Fruit fly (Drosophila melanogaster) whole organism, wandering third instar larva: ENCODE measurements around the gene CG5928.
A peak's percentile ranks its signal among the peaks of the same experiment; 100 is the strongest.

Source experiments
- Abd-B ChIP-seq: fragments of >200 bp; optimal IDR thresholded peaks from 2 replicates; lab custom pipeline; 2017; ENCODE audit warnings: missing biosample characterization, missing genetic modification characterization
- CG32264 ChIP-seq: fragments of 200-800 bp; sonication (Bioruptor generic); optimal IDR thresholded peaks from 2 replicates; lab custom pipeline; 2016; ENCODE audit warnings: missing biosample characterization, missing genetic modification characterization
- CG9705 ChIP-seq: fragments of 200-800 bp; sonication (Bioruptor generic); optimal IDR thresholded peaks from 2 replicates; lab custom pipeline; 2018; ENCODE audit warnings: missing biosample characterization, mild to moderate bottlenecking, missing genetic modification characterization
- Dfd ChIP-seq: fragments of >200 bp; optimal IDR thresholded peaks from 2 replicates; lab custom pipeline; 2017; ENCODE audit warnings: missing biosample characterization, missing genetic modification characterization
- Dif ChIP-seq: fragments of 200-275, 200-300 bp; sonication (Bioruptor generic); optimal IDR thresholded peaks from 2 replicates; lab custom pipeline; 2018; ENCODE audit warnings: missing biosample characterization, missing genetic modification characterization; ENCODE audit not compliant: partially characterized antibody
- GATAd ChIP-seq: sonication (Bioruptor generic); optimal IDR thresholded peaks from 2 replicates; lab custom pipeline; 2016; ENCODE audit warnings: missing biosample characterization, missing genetic modification characterization
- HLH106 ChIP-seq: fragments of 200-800 bp; optimal IDR thresholded peaks from 3 replicates; lab custom pipeline; 2019; ENCODE audit warnings: missing biosample characterization, mild to moderate bottlenecking, missing genetic modification characterization, moderate library complexity
- Hnf4 ChIP-seq: fragments of 200-800 bp; sonication (Bioruptor generic); optimal IDR thresholded peaks from 2 replicates; lab custom pipeline; 2016; ENCODE audit warnings: missing biosample characterization, mild to moderate bottlenecking, missing genetic modification characterization
- Hr83 ChIP-seq: fragments of 200-300 bp; sonication (Bioruptor generic); optimal IDR thresholded peaks from 2 replicates; lab custom pipeline; 2016; ENCODE audit warnings: missing biosample characterization, mild to moderate bottlenecking, missing genetic modification characterization, moderate library complexity; ENCODE audit not compliant: poor library complexity, severe bottlenecking
- Jra ChIP-seq: sonication (Bioruptor generic); optimal IDR thresholded peaks from 2 replicates; lab custom pipeline; 2016; ENCODE audit warnings: missing biosample characterization, missing genetic modification characterization
- Mio ChIP-seq: sonication (Bioruptor generic); optimal IDR thresholded peaks from 2 replicates; lab custom pipeline; 2016; ENCODE audit warnings: missing biosample characterization, missing genetic modification characterization
- Myc ChIP-seq: fragments of >200 bp; optimal IDR thresholded peaks from 2 replicates; lab custom pipeline; 2017
- N ChIP-seq: fragments of >200 bp; optimal IDR thresholded peaks from 2 replicates; lab custom pipeline; 2018; ENCODE audit warnings: missing biosample characterization, missing external identifiers, missing genetic modification characterization
- OdsH ChIP-seq: fragments of 200-800 bp; sonication (Bioruptor generic); optimal IDR thresholded peaks from 2 replicates; lab custom pipeline; 2016; ENCODE audit warnings: missing biosample characterization, mild to moderate bottlenecking, missing genetic modification characterization
- Rel ChIP-seq, 2 experiments: fragments of 200-800 bp; sonication (Bioruptor generic) in 1 of 2; optimal IDR thresholded peaks; 2 replicates in 1 of 2; 3 replicates in 1 of 2; lab custom pipeline; 2016 to 2019; ENCODE audit warnings: mild to moderate bottlenecking in 2 of 2, missing biosample characterization in 2 of 2, missing genetic modification characterization in 2 of 2, moderate library complexity in 1 of 2
- Sp1 ChIP-seq: fragments of 200-800 bp; sonication (Bioruptor generic); optimal IDR thresholded peaks from 3 replicates; lab custom pipeline; 2019; ENCODE audit warnings: missing biosample characterization, mild to moderate bottlenecking, missing genetic modification characterization, moderate library complexity
- Vsx2 ChIP-seq: fragments of 200-300, 225-300 bp; sonication (Bioruptor generic); optimal IDR thresholded peaks from 2 replicates; lab custom pipeline; 2018; ENCODE audit warnings: missing biosample characterization, missing genetic modification characterization; ENCODE audit not compliant: partially characterized antibody
- br ChIP-seq: fragments of 200-800 bp; sonication (Bioruptor generic); optimal IDR thresholded peaks from 2 replicates; lab custom pipeline; 2016; ENCODE audit warnings: missing biosample characterization, missing genetic modification characterization
- brk ChIP-seq: fragments of 200-800 bp; sonication (Bioruptor generic); optimal IDR thresholded peaks from 2 replicates; lab custom pipeline; 2016; ENCODE audit warnings: missing biosample characterization, mild to moderate bottlenecking, missing genetic modification characterization
- dmrt93B ChIP-seq: fragments of 200-800 bp; sonication (Bioruptor generic); optimal IDR thresholded peaks from 2 replicates; lab custom pipeline; 2018; ENCODE audit warnings: missing biosample characterization, mild to moderate bottlenecking, missing genetic modification characterization
- dsf ChIP-seq: sonication (Bioruptor generic); optimal IDR thresholded peaks from 2 replicates; lab custom pipeline; 2016; ENCODE audit warnings: missing biosample characterization, missing genetic modification characterization, borderline replicate concordance
- ey ChIP-seq: fragments of 200-800 bp; sonication (Bioruptor generic); optimal IDR thresholded peaks from 2 replicates; lab custom pipeline; 2016; ENCODE audit warnings: missing biosample characterization, missing genetic modification characterization
- foxo ChIP-seq, 2 experiments: fragments of 200-800 bp; sonication (Bioruptor generic); optimal IDR thresholded peaks; 2 replicates in 1 of 2; 3 replicates in 1 of 2; lab custom pipeline; 2016 to 2017; ENCODE audit warnings: missing biosample characterization in 2 of 2, missing genetic modification characterization in 2 of 2
- fru ChIP-seq: fragments of 200-800 bp; sonication (Bioruptor generic); optimal IDR thresholded peaks from 3 replicates; lab custom pipeline; 2016; ENCODE audit warnings: missing biosample characterization, mild to moderate bottlenecking, missing genetic modification characterization
- h ChIP-seq: fragments of 200-800 bp; sonication (Bioruptor generic); optimal IDR thresholded peaks from 3 replicates; lab custom pipeline; 2016; ENCODE audit warnings: missing biosample characterization, mild to moderate bottlenecking, missing genetic modification characterization
- jim ChIP-seq: fragments of 175-275, 200-325 bp; sonication (Bioruptor generic); optimal IDR thresholded peaks from 2 replicates; lab custom pipeline; 2016; ENCODE audit warnings: missing biosample characterization, mild to moderate bottlenecking, missing genetic modification characterization
- pan ChIP-seq: fragments of >200 bp; optimal IDR thresholded peaks from 2 replicates; lab custom pipeline; 2017
- psq ChIP-seq: fragments of 200-800 bp; sonication (Bioruptor generic); optimal IDR thresholded peaks from 3 replicates; lab custom pipeline; 2017; ENCODE audit warnings: missing biosample characterization, mild to moderate bottlenecking, missing genetic modification characterization, moderate library complexity
- rgr ChIP-seq: fragments of 200-800 bp; sonication (Bioruptor generic); optimal IDR thresholded peaks from 3 replicates; lab custom pipeline; 2016; ENCODE audit warnings: missing biosample characterization, mild to moderate bottlenecking, missing genetic modification characterization
- sage ChIP-seq: fragments of 200-800 bp; sonication (Bioruptor generic); optimal IDR thresholded peaks from 2 replicates; lab custom pipeline; 2016; ENCODE audit warnings: missing biosample characterization, mild to moderate bottlenecking, missing genetic modification characterization
- sv ChIP-seq: fragments of 200-800 bp; sonication (Bioruptor generic); optimal IDR thresholded peaks from 3 replicates; lab custom pipeline; 2016; ENCODE audit warnings: missing biosample characterization, missing genetic modification characterization
- tai ChIP-seq: sonication (Bioruptor generic); optimal IDR thresholded peaks from 2 replicates; lab custom pipeline; 2016; ENCODE audit warnings: missing biosample characterization, missing genetic modification characterization
- usp ChIP-seq: fragments of >200 bp; optimal IDR thresholded peaks from 2 replicates; lab custom pipeline; 2017; ENCODE audit warnings: missing biosample characterization, missing genetic modification characterization
- woc ChIP-seq: sonication (Bioruptor generic); optimal IDR thresholded peaks from 2 replicates; lab custom pipeline; 2016; ENCODE audit warnings: missing biosample characterization, mild to moderate bottlenecking, missing genetic modification characterization

Gene CG5928

DNA sequence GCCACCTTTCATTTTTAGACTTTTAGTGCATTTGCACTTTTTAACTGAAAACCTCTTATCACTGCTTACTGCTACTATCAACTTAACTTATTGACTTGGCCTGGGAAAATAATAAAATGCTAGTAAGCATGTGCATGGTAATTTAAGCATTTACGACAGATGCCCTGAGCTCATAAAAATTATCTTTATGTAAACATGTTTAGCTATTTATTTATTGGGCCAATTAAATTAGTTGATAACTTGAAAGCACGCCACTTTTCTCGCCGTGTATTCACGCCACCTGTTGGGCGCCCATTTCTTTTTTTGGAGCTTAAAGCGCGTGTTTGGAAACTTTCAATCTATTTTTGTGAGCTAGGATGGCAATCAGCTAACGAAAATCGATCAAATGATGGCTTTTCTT lies 24.5 kb downstream of the CG5928 start:
- TF ChIP-seq Jra = no peak
- TF ChIP-seq pan (lab: Kevin White, UChicago) = no peak
- TF ChIP-seq Mio (GFP tag; lab: Kevin White, UChicago) = no peak
- no peak for TF ChIP-seq Hnf4 (GFP tag; lab: Kevin White, UChicago)
- TF ChIP-seq tai (GFP tag; lab: Kevin White, UChicago) = no peak
- TF ChIP-seq psq (GFP tag; lab: Kevin White, UChicago) = no peak
- no peak for TF ChIP-seq Sp1 (GFP tag; lab: Kevin White, UChicago)
- TF ChIP-seq ey (GFP tag; lab: Kevin White, UChicago) = no peak
- no peak for TF ChIP-seq Rel (GFP tag; optimal IDR thresholded peaks at IDR 0.05; lab: Kevin White, UChicago)
- no peak for TF ChIP-seq Rel (tag; optimal IDR thresholded peaks at IDR 0.05; lab: Kevin White, UChicago)
- TF ChIP-seq Abd-B (GFP tag; lab: Kevin White, UChicago) = no peak
- no peak for TF ChIP-seq sage (GFP tag; lab: Kevin White, UChicago)
- no peak for TF ChIP-seq CG9705 (GFP tag; lab: Kevin White, UChicago)
- TF ChIP-seq rgr (GFP tag; lab: Kevin White, UChicago) = no peak
- no peak for TF ChIP-seq brk (GFP tag; lab: Kevin White, UChicago)
- TF ChIP-seq N = no peak
- no peak for TF ChIP-seq br
- TF ChIP-seq Myc (lab: Kevin White, UChicago) = no peak
- no peak for TF ChIP-seq sv (GFP tag; lab: Kevin White, UChicago)
- no peak for TF ChIP-seq OdsH
- TF ChIP-seq usp (GFP tag; lab: Kevin White, UChicago) = no peak

DNA sequence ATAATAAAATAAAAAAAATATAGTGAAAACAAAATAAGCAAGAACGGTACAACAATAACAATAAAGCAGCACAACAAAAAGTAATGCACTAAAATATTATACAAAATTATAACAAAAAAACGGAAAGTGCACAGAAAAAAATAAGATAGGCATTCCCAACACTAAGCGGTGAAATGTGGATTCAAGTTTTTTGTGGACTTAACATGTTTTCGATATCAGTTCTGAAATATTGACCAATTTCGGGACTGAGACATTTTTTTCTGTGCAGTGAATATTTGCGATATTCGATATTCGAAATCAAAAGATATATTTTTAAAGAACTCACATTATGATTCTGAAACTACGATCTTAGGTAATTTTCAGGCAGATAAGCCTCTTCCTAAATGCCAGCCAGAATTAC lies 26.3 kb downstream of the CG5928 start:
- TF ChIP-seq sage (GFP tag; lab: Kevin White, UChicago) = no peak
- TF ChIP-seq HLH106 (tag; lab: Kevin White, UChicago) = no peak

DNA sequence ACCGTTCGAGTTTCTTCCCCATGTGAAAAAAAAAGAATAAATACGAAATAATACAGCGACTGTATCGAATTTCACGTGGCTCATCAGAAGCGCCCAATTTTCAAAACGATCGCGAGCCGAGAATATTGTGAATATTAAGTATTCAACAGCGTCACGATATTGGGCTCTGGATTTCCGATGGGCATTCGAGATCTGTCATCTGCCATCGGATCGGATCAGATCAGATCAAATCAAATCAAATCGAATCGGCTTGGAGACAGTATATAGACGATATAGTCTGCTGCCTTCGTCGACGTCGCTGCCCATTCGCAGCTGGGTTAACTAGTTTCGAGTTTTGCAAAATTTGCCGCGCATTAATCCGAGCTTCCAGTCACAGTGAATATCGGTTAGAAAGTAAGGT lies 26.8 kb downstream of the CG5928 start:
- no peak for TF ChIP-seq Sp1 (GFP tag; lab: Kevin White, UChicago)
- TF ChIP-seq h = no peak
- TF ChIP-seq OdsH = no peak
- no peak for TF ChIP-seq brk (GFP tag; lab: Kevin White, UChicago)
- TF ChIP-seq HLH106 (tag; lab: Kevin White, UChicago) = no peak
- no peak for TF ChIP-seq pan (lab: Kevin White, UChicago)
- no peak for TF ChIP-seq Dfd (GFP tag; lab: Kevin White, UChicago)
- TF ChIP-seq Abd-B (GFP tag; lab: Kevin White, UChicago) = no peak
- TF ChIP-seq Hr83 = no peak
- TF ChIP-seq rgr (GFP tag; lab: Kevin White, UChicago) = no peak
- TF ChIP-seq Dif (GFP tag; lab: Kevin White, UChicago) = no peak
- no peak for TF ChIP-seq dmrt93B (GFP tag; lab: Kevin White, UChicago)
- no peak for TF ChIP-seq usp (GFP tag; lab: Kevin White, UChicago)
- TF ChIP-seq Jra = no peak

DNA sequence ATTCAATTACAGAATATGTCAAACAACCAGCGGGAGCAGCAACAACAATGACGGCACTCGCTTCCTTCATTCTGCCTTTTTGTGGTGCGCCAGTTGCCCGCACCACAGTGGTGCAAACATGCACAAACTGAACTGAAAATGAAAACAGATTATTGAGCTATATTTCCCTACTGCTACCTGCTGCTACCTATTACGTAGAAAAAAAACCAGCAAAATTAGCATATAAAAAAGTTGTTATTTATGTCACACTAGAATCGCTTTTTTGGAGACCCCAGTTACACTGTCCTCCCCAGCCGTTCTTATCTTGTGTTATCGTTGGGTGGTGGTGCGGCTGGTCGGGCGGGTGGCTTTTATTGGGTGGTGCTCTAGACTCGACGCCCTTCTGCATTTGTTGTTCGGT lies 29.8 kb downstream of the CG5928 start:
- TF ChIP-seq psq (GFP tag; lab: Kevin White, UChicago) (peak; percentile 49), GATAd (GFP tag; lab: Kevin White, UChicago) (no peak), sv (GFP tag; lab: Kevin White, UChicago) (peak; percentile 54), Vsx2 (GFP tag; lab: Kevin White, UChicago) (no peak), br (peak; percentile 53), Hnf4 (GFP tag; lab: Kevin White, UChicago) (peak; percentile 53), dmrt93B (GFP tag; lab: Kevin White, UChicago) (peak; percentile 55), tai (GFP tag; lab: Kevin White, UChicago) (peak; percentile 45), dsf (no peak), Mio (GFP tag; lab: Kevin White, UChicago) (no peak), woc (peak; percentile 47), OdsH (peak; percentile 67), h (peak; percentile 83), CG32264 (peak; percentile 8), ey (GFP tag; lab: Kevin White, UChicago) (peak; percentile 77), foxo (GFP tag; optimal IDR thresholded peaks at IDR 0.05; lab: Kevin White, UChicago) (peak; percentile 40 to 84), fru (GFP tag; lab: Kevin White, UChicago) (peak; percentile 82), usp (GFP tag; lab: Kevin White, UChicago) (no peak), Jra (peak; percentile 26), rgr (GFP tag; lab: Kevin White, UChicago) (peak; percentile 70), jim (GFP tag; lab: Kevin White, UChicago) (no peak), HLH106 (tag; lab: Kevin White, UChicago) (peak; percentile 62), Hr83 (no peak)
